Fruit fly (Drosophila melanogaster) whole organism, embryonic: ENCODE measurements around the gene Helz.

ENCODE experiments used
- B-H2 ChIP-seq: fragments of 200-800 bp; sonication (Bioruptor generic); optimal IDR thresholded peaks from 2 replicates; lab custom pipeline; 2018; ENCODE audit warnings: missing biosample characterization, mild to moderate bottlenecking, missing genetic modification characterization
- Blimp-1 ChIP-seq: fragments of 200-800 bp; sonication (Bioruptor generic); optimal IDR thresholded peaks from 3 replicates; lab custom pipeline; 2018; ENCODE audit warnings: missing biosample characterization, missing genetic modification characterization, mild to moderate bottlenecking, moderate library complexity, missing genetic modification reagents
- CG11696 ChIP-seq: fragments of 200-800 bp; sonication (Bioruptor generic); IDR thresholded peaks from 2 replicates; pipeline ENCODE4 v1.3.6; 2022; ENCODE audit warnings: missing biosample characterization, missing genetic modification characterization
- CG12071 ChIP-seq: fragments of 200-800 bp; sonication (Bioruptor generic); optimal IDR thresholded peaks from 3 replicates; lab custom pipeline; 2018; ENCODE audit warnings: missing biosample characterization, mild to moderate bottlenecking, missing genetic modification characterization
- CG12219 ChIP-seq: fragments of 200-800 bp; sonication (Bioruptor generic); optimal IDR thresholded peaks from 3 replicates; lab custom pipeline; 2018; ENCODE audit warnings: missing biosample characterization, mild to moderate bottlenecking, missing genetic modification characterization
- CG14965 ChIP-seq: fragments of 200-800 bp; sonication (Bioruptor generic); optimal IDR thresholded peaks from 2 replicates; lab custom pipeline; 2016; ENCODE audit warnings: missing biosample characterization, missing genetic modification characterization, borderline replicate concordance
- CG16779 ChIP-seq: fragments of 200-800 bp; sonication (Bioruptor generic); IDR thresholded peaks from 2 replicates; pipeline ENCODE4 v1.3.6; 2022; ENCODE audit warnings: missing biosample characterization, missing genetic modification characterization
- CG3163 ChIP-seq: fragments of 200-800 bp; sonication (Bioruptor generic); optimal IDR thresholded peaks from 3 replicates; lab custom pipeline; 2016; ENCODE audit warnings: missing biosample characterization, missing genetic modification characterization
- CG6683 ChIP-seq: fragments of 200-800 bp; sonication (Bioruptor generic); optimal IDR thresholded peaks from 2 replicates; lab custom pipeline; 2017; ENCODE audit warnings: missing biosample characterization, mild to moderate bottlenecking, missing genetic modification characterization, missing genetic modification reagents
- CG7357 ChIP-seq: fragments of 200-800 bp; sonication (Bioruptor generic); IDR thresholded peaks from 3 replicates; pipeline ENCODE4 v1.3.6; 2022; ENCODE audit warnings: missing biosample characterization, missing genetic modification characterization
- CG7372 ChIP-seq: fragments of 200-800 bp; sonication (Bioruptor generic); IDR thresholded peaks from 2 replicates; pipeline ENCODE4 v1.3.6; 2022; ENCODE audit warnings: missing biosample characterization, missing genetic modification characterization
- CG8290 ChIP-seq, 3 experiments: fragments of 200-800 bp; sonication (Bioruptor generic); optimal IDR thresholded peaks; 2 replicates each; lab custom pipeline; 2016 to 2019; ENCODE audit warnings: missing biosample characterization in 3 of 3, missing genetic modification characterization in 3 of 3, mild to moderate bottlenecking in 2 of 3, moderate library complexity in 1 of 3
- CG8944 ChIP-seq: fragments of 200-800 bp; sonication (Bioruptor generic); optimal IDR thresholded peaks from 3 replicates; lab custom pipeline; 2016; ENCODE audit warnings: missing biosample characterization, missing genetic modification characterization
- CG9797 ChIP-seq: fragments of 200-800 bp; sonication (Bioruptor generic); optimal IDR thresholded peaks from 3 replicates; lab custom pipeline; 2018; ENCODE audit warnings: missing biosample characterization, mild to moderate bottlenecking, missing genetic modification characterization
- Deaf1 ChIP-seq: fragments of 200-800 bp; optimal IDR thresholded peaks from 3 replicates; lab custom pipeline; 2019; ENCODE audit warnings: missing biosample characterization, mild to moderate bottlenecking, missing genetic modification characterization, moderate library complexity
- Dfd ChIP-seq, 2 experiments: fragments of >200 bp; optimal IDR thresholded peaks; 2 replicates each; lab custom pipeline; 2017; ENCODE audit warnings: missing biosample characterization in 2 of 2, missing genetic modification characterization in 2 of 2
- Elba2 ChIP-seq: fragments of 200-800 bp; sonication (Bioruptor generic); optimal IDR thresholded peaks from 3 replicates; lab custom pipeline; 2016; ENCODE audit warnings: missing biosample characterization, missing genetic modification characterization
- H2.0 ChIP-seq: fragments of 200-800 bp; sonication (Bioruptor generic); IDR thresholded peaks from 2 replicates; pipeline ENCODE4 v1.3.6; 2022; ENCODE audit warnings: missing biosample characterization, missing genetic modification characterization
- HHEX ChIP-seq: fragments of 200-800 bp; sonication (Bioruptor generic); optimal IDR thresholded peaks from 3 replicates; lab custom pipeline; 2017; ENCODE audit warnings: missing biosample characterization, mild to moderate bottlenecking, missing genetic modification characterization, missing genetic modification reagents
- HLH4C ChIP-seq: fragments of 200-800 bp; sonication (Bioruptor generic); IDR thresholded peaks from 3 replicates; pipeline ENCODE4 v1.3.6; 2022; ENCODE audit warnings: missing biosample characterization, missing genetic modification characterization; ENCODE audit not compliant: partially characterized antibody
- Hr51 ChIP-seq, 2 experiments: fragments of 200-800 bp; sonication (Bioruptor generic); optimal IDR thresholded peaks; 2 replicates in 1 of 2; 3 replicates in 1 of 2; lab custom pipeline; 2016 to 2018; ENCODE audit warnings: missing biosample characterization in 2 of 2, missing genetic modification characterization in 2 of 2, mild to moderate bottlenecking in 1 of 2, moderate library complexity in 1 of 2
- Lhr ChIP-seq: fragments of 200-800 bp; sonication (Bioruptor generic); optimal IDR thresholded peaks from 3 replicates; lab custom pipeline; 2017; ENCODE audit warnings: mild to moderate bottlenecking, missing biosample characterization, missing genetic modification reagents, missing genetic modification characterization
- MTF-1 ChIP-seq: fragments of 200-800 bp; sonication (Bioruptor generic); optimal IDR thresholded peaks from 2 replicates; lab custom pipeline; 2018; ENCODE audit warnings: missing biosample characterization, mild to moderate bottlenecking, missing genetic modification characterization, borderline replicate concordance
- Med ChIP-seq: fragments of 200-800 bp; sonication (Bioruptor generic); peaks from one replicate; lab custom pipeline; 2016; ENCODE audit warnings: missing biosample characterization, missing genetic modification characterization, mild to moderate bottlenecking, inconsistent platforms, moderate library complexity
- Meics ChIP-seq: fragments of 200-800 bp; sonication (Bioruptor generic); optimal IDR thresholded peaks from 2 replicates; lab custom pipeline; 2017; ENCODE audit warnings: missing biosample characterization, mild to moderate bottlenecking, missing genetic modification characterization
- NFAT ChIP-seq: fragments of 200-800 bp; sonication (Bioruptor generic); IDR thresholded peaks from 2 replicates; pipeline ENCODE4 v1.3.6; 2022; ENCODE audit warnings: missing biosample characterization, missing genetic modification characterization
- Pdp1 ChIP-seq, 2 experiments: fragments of 200-800 bp; sonication (Bioruptor generic); optimal IDR thresholded peaks; 3 replicates each; lab custom pipeline; 2016; ENCODE audit warnings: missing biosample characterization in 2 of 2, missing genetic modification characterization in 2 of 2, mild to moderate bottlenecking in 1 of 2, moderate library complexity in 1 of 2
- Six4 ChIP-seq: fragments of 200-800 bp; sonication (Bioruptor generic); optimal IDR thresholded peaks from 2 replicates; lab custom pipeline; 2016; ENCODE audit warnings: missing biosample characterization, missing genetic modification characterization
- Sox100B ChIP-seq: fragments of 200-800 bp; sonication (Bioruptor generic); optimal IDR thresholded peaks from 3 replicates; lab custom pipeline; 2018; ENCODE audit warnings: missing biosample characterization, mild to moderate bottlenecking, missing genetic modification characterization
- Spps ChIP-seq: fragments of 200-800 bp; sonication (Bioruptor generic); optimal IDR thresholded peaks from 2 replicates; lab custom pipeline; 2018; ENCODE audit warnings: missing biosample characterization, mild to moderate bottlenecking, missing genetic modification characterization
- Usf ChIP-seq: fragments of 200-800 bp; sonication (Bioruptor generic); optimal IDR thresholded peaks from 2 replicates; lab custom pipeline; 2017; ENCODE audit warnings: missing genotype, missing biosample characterization, missing genetic modification characterization
- btn ChIP-seq: fragments of 200-800 bp; sonication (Bioruptor generic); optimal IDR thresholded peaks from 2 replicates; lab custom pipeline; 2016; ENCODE audit warnings: missing biosample characterization, missing genetic modification characterization
- da ChIP-seq: fragments of 200-800 bp; sonication (Bioruptor generic); optimal IDR thresholded peaks from 2 replicates; lab custom pipeline; 2016; ENCODE audit warnings: missing biosample characterization, missing genetic modification characterization
- dan ChIP-seq: fragments of 200-800 bp; sonication (Bioruptor generic); IDR thresholded peaks from 2 replicates; pipeline ENCODE4 v1.3.6; 2022; ENCODE audit warnings: missing biosample characterization, missing genetic modification characterization
- dmrt99B ChIP-seq: fragments of 200-800 bp; sonication (Bioruptor generic); optimal IDR thresholded peaks from 2 replicates; lab custom pipeline; 2018; ENCODE audit warnings: missing biosample characterization, mild to moderate bottlenecking, missing genetic modification characterization, moderate library complexity
- ems ChIP-seq: fragments of 200-800 bp; sonication (Bioruptor generic); optimal IDR thresholded peaks from 3 replicates; lab custom pipeline; 2016; ENCODE audit warnings: missing biosample characterization, missing genetic modification characterization
- en ChIP-seq: fragments of 200-800 bp; sonication (Bioruptor generic); optimal IDR thresholded peaks from 2 replicates; lab custom pipeline; 2016; ENCODE audit warnings: missing biosample characterization, missing genetic modification characterization
- exex ChIP-seq: fragments of 200-800 bp; sonication (Bioruptor generic); optimal IDR thresholded peaks from 4 replicates; lab custom pipeline; 2018; ENCODE audit warnings: missing biosample characterization, mild to moderate bottlenecking, missing genetic modification characterization, moderate library complexity
- fu2 ChIP-seq: fragments of 200-800 bp; sonication (Bioruptor generic); optimal IDR thresholded peaks from 2 replicates; lab custom pipeline; 2016; ENCODE audit warnings: missing biosample characterization, missing genetic modification characterization
- gro ChIP-seq: fragments of 200-800 bp; sonication (Bioruptor generic); optimal IDR thresholded peaks from 2 replicates; lab custom pipeline; 2016; ENCODE audit warnings: missing biosample characterization, missing genetic modification characterization
- insv ChIP-seq, 2 experiments: fragments of 200-800 bp; sonication (Bioruptor generic); optimal IDR thresholded peaks; 3 replicates each; lab custom pipeline; 2016 to 2018; ENCODE audit warnings: missing biosample characterization in 2 of 2, missing genetic modification characterization in 2 of 2
- lilli ChIP-seq: fragments of 200-800 bp; sonication (Bioruptor generic); optimal IDR thresholded peaks from 3 replicates; lab custom pipeline; 2016; ENCODE audit warnings: missing biosample characterization, missing genetic modification characterization
- maf-S ChIP-seq: fragments of 200-800 bp; sonication (Bioruptor generic); optimal IDR thresholded peaks from 2 replicates; lab custom pipeline; 2016; ENCODE audit warnings: missing biosample characterization, missing genetic modification characterization
- onecut ChIP-seq: fragments of 200-800 bp; sonication (Bioruptor generic); IDR thresholded peaks from 2 replicates; pipeline ENCODE4 v1.3.6; 2022; ENCODE audit warnings: missing biosample characterization, missing genetic modification characterization
- org-1 ChIP-seq: fragments of 200-800 bp; sonication (Bioruptor generic); optimal IDR thresholded peaks from 2 replicates; lab custom pipeline; 2017; ENCODE audit warnings: missing biosample characterization, missing genetic modification characterization
- otp ChIP-seq: fragments of 200-800 bp; sonication (Bioruptor generic); IDR thresholded peaks from 3 replicates; pipeline ENCODE4, ENCODE4 v1.3.6; 2022; ENCODE audit warnings: missing biosample characterization, missing genetic modification characterization
- sens-2 ChIP-seq: fragments of 200-800 bp; sonication (Bioruptor generic); IDR thresholded peaks from 2 replicates; pipeline ENCODE4 v1.3.6; 2022; ENCODE audit warnings: missing biosample characterization, missing genetic modification characterization
- tin ChIP-seq: fragments of 200-800 bp; sonication (Bioruptor generic); optimal IDR thresholded peaks from 3 replicates; lab custom pipeline; 2016; ENCODE audit warnings: missing biosample characterization, missing genetic modification characterization
- ttk ChIP-seq: fragments of 200-800 bp; sonication (Bioruptor generic); IDR thresholded peaks from 2 replicates; pipeline ENCODE4 v2.1.2; 2022; ENCODE audit warnings: missing biosample characterization, missing genetic modification characterization

Helz gene

DNA sequence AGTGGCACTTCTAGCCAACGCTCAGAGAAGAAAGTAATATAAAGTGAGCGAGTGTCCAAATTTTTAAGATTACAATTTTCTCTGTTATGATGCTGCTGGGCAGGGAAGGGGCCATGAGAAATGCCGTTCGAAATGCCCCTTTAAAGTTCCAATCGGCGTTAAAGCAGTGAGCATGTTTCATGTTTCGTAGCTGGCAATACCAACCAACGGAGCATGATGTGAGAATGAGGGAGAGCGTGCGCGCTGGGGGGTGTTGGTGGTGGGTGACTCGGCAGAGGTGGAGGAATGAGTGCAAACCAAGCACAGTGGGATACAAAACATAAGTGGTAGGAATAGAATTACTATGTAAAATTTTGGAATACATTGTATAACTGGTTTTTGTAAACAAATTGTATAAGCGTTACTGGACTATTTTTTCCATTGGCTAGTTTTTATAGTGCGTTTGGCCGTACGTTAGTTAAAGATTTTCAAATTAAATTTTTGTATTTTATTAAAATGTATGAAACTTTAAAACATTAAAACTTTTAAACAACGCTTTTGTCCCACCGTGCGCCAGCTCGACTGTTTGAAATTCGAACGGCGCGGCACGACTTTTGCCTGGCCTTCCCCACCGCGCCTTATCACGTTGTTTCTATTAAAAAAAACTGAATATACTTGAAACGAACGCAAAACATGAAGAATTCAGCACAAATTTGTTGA, 30.5 kb upstream of the Helz start (continued):
- TF ChIP-seq CG14965 (GFP tag; lab: Kevin White, UChicago) (peak; percentile 85), Deaf1 (peak; percentile 94), CG16779 (GFP tag; lab: Robert Waterston, UW) (peak; percentile 99), maf-S (GFP tag; lab: Kevin White, UChicago) (peak; percentile 99), CG8944 (peak; percentile 98), CG7357 (peak; percentile 99), CG7372 (GFP tag; lab: Robert Waterston, UW) (peak; percentile 100), Hr51 (GFP tag; optimal IDR thresholded peaks at IDR 0.05; lab: Kevin White, UChicago) (peak; percentile 99 to 100), tin (peak; percentile 100), H2.0 (GFP tag; lab: Robert Waterston, UW) (peak; percentile 99), ttk (GFP tag; lab: Robert Waterston, UW) (peak; percentile 99), CG6683 (GFP tag; lab: Kevin White, UChicago) (peak; percentile 99), Sox100B (GFP tag; lab: Kevin White, UChicago) (peak; percentile 100), CG11696 (peak; percentile 97), CG12071 (GFP tag; lab: Kevin White, UChicago) (peak; percentile 99), Pdp1 (GFP tag; optimal IDR thresholded peaks at IDR 0.05; lab: Kevin White, UChicago) (peak; percentile 98 to 99), en (peak; percentile 98), Med (GFP tag; lab: Kevin White, UChicago) (peak; percentile 100), B-H2 (peak; percentile 100), dan (GFP tag; lab: Robert Waterston, UW) (peak; percentile 96; the same call in 1 of the 2 replicates), MTF-1 (GFP tag; lab: Kevin White, UChicago) (peak; percentile 98), Meics (peak; percentile 100), da (GFP tag; lab: Kevin White, UChicago) (peak; percentile 98), Dfd (GFP tag; optimal IDR thresholded peaks at IDR 0.05; lab: Kevin White, UChicago) (peak in 1 of 2 experiments; percentile 97), Lhr (GFP tag; lab: Kevin White, UChicago) (peak; percentile 99), otp (GFP tag; lab: Robert Waterston, UW) (peak; percentile 99), Blimp-1 (peak; percentile 99), Elba2 (GFP tag; lab: Kevin White, UChicago) (peak; percentile 95), CG12219 (GFP tag; lab: Kevin White, UChicago) (peak; percentile 99), Usf (peak; percentile 100), Six4 (GFP tag; lab: Kevin White, UChicago) (peak; percentile 99), CG9797 (peak; percentile 73), lilli (GFP tag; lab: Kevin White, UChicago) (peak; percentile 100), Spps (tag; lab: Kevin White, UChicago) (peak; percentile 99), CG3163 (peak; percentile 73), sens-2 (GFP tag; lab: Robert Waterston, UW) (peak; percentile 99), insv (GFP tag; optimal IDR thresholded peaks at IDR 0.05; lab: Kevin White, UChicago) (peak; percentile 69 to 91), onecut (peak; percentile 99), dmrt99B (peak; percentile 100), btn (GFP tag; lab: Kevin White, UChicago) (peak; percentile 93), NFAT (GFP tag; lab: Robert Waterston, UW) (peak; percentile 99), HLH4C (GFP tag; lab: Robert Waterston, UW) (no peak), ems (GFP tag; lab: Kevin White, UChicago) (peak; percentile 99), gro (GFP tag; lab: Kevin White, UChicago) (peak; percentile 99), org-1 (GFP tag; lab: Kevin White, UChicago) (peak; percentile 100), fu2 (GFP tag; lab: Kevin White, UChicago) (peak; percentile 99), exex (peak; percentile 99), HHEX (GFP tag; lab: Kevin White, UChicago) (peak; percentile 100), CG8290 (GFP tag; optimal IDR thresholded peaks at IDR 0.05; lab: Kevin White, UChicago) (peak; percentile 99), CG8290 (tag; optimal IDR thresholded peaks at IDR 0.05; lab: Kevin White, UChicago) (peak; percentile 98 to 99)
